Worm (Caenorhabditis elegans) whole organism, young adult: ENCODE measurements around the gene srlf-31.

ENCODE experiments used
- B0336.3 ChIP-seq: fragments of 200-800 bp; sonication (Bioruptor generic); IDR thresholded peaks from 2 replicates; pipeline ENCODE4 v1.3.6; 2022; ENCODE audit warnings: missing genetic modification characterization, missing compliant biosample characterization
- F10E7.11 ChIP-seq: sonication (generic microtip); optimal IDR thresholded peaks from 2 replicates; lab custom pipeline; 2017; ENCODE audit warnings: mild to moderate bottlenecking, missing genetic modification characterization, moderate library complexity, missing compliant biosample characterization
- F22D6.2 ChIP-seq: sonication (generic microtip); optimal IDR thresholded peaks from 2 replicates; lab custom pipeline; 2016; ENCODE audit warnings: mild to moderate bottlenecking, missing genetic modification characterization, missing compliant biosample characterization
- F33H1.4 ChIP-seq: fragments of 200-800 bp; sonication (Bioruptor generic); IDR thresholded peaks from 2 replicates; pipeline ENCODE4 v1.3.6; 2022; ENCODE audit warnings: missing genetic modification reagents, missing genetic modification characterization, missing compliant biosample characterization
- T07F8.4 ChIP-seq: sonication (generic microtip); optimal IDR thresholded peaks from 2 replicates; lab custom pipeline; 2016; ENCODE audit warnings: mild to moderate bottlenecking, missing genetic modification characterization, moderate library complexity, missing compliant biosample characterization
- Y53G8AR.9 ChIP-seq: fragments of 200-800 bp; sonication (Bioruptor generic); conservative IDR thresholded peaks from 2 replicates; pipeline ENCODE4 v1.3.6; 2022; ENCODE audit warnings: missing genetic modification reagents, missing genetic modification characterization, missing compliant biosample characterization
- ama-1 ChIP-seq, 3 experiments: fragments of 150-350 bp in 1 of 3; sonication (generic microtip) in 2 of 3; optimal IDR thresholded peaks; 2 replicates each; lab custom pipeline; 2014 to 2018; ENCODE audit warnings: missing biosample characterization in 2 of 3, missing genetic modification characterization in 2 of 3, missing genetic modification reagents in 2 of 3
- atf-7 ChIP-seq: sonication (generic microtip); optimal IDR thresholded peaks from 2 replicates; lab custom pipeline; 2017; ENCODE audit warnings: mild to moderate bottlenecking, missing genetic modification characterization, missing compliant biosample characterization
- cebp-1 ChIP-seq, 2 experiments: fragments of 200-800 bp in 1 of 2; sonication (Bioruptor generic) in 1 of 2; sonication (generic microtip) in 1 of 2; IDR thresholded peaks in 1 of 2; optimal IDR thresholded peaks in 1 of 2; 2 replicates each; pipeline versions ENCODE4 v1.3.6 to Lab custom; 2017 to 2022; ENCODE audit warnings: missing compliant biosample characterization in 2 of 2, missing genetic modification characterization in 2 of 2, mild to moderate bottlenecking in 1 of 2, missing genetic modification reagents in 1 of 2, moderate library complexity in 1 of 2
- ceh-27 ChIP-seq: fragments of 200-800 bp; sonication (Bioruptor generic); optimal IDR thresholded peaks from 2 replicates; lab custom pipeline; 2018; ENCODE audit warnings: mild to moderate bottlenecking, missing genetic modification characterization, moderate library complexity, missing compliant biosample characterization
- dox-1 ChIP-seq: fragments of 200-800 bp; sonication (Bioruptor generic); IDR thresholded peaks from 2 replicates; pipeline ENCODE4 v1.3.6; 2022; ENCODE audit warnings: missing genetic modification reagents, missing genetic modification characterization, missing compliant biosample characterization
- egl-44 ChIP-seq: fragments of 200-800 bp; sonication (Bioruptor generic); IDR thresholded peaks from 2 replicates; pipeline ENCODE4 v1.3.6; 2022; ENCODE audit warnings: missing genetic modification reagents, missing genetic modification characterization, missing compliant biosample characterization
- egrh-3 ChIP-seq: fragments of 200-800 bp; sonication (Bioruptor generic); IDR thresholded peaks from 2 replicates; pipeline ENCODE4 v1.3.6; 2022; ENCODE audit warnings: missing genetic modification reagents, missing genetic modification characterization, missing compliant biosample characterization
- ekl-4 ChIP-seq: fragments of 200-800 bp; sonication (Bioruptor generic); IDR thresholded peaks from 2 replicates; pipeline ENCODE4 v1.3.6; 2022; ENCODE audit warnings: missing genetic modification reagents, missing genetic modification characterization, missing compliant biosample characterization
- hlh-12 ChIP-seq: sonication (generic microtip); optimal IDR thresholded peaks from 2 replicates; lab custom pipeline; 2016; ENCODE audit warnings: missing genetic modification characterization, missing compliant biosample characterization
- hmg-1.2 ChIP-seq: fragments of 200-800 bp; sonication (Bioruptor generic); IDR thresholded peaks from 2 replicates; pipeline ENCODE4 v1.3.6; 2022; ENCODE audit warnings: missing genetic modification reagents, missing genetic modification characterization, missing compliant biosample characterization
- hsf-1 ChIP-seq: fragments of 200-800 bp; sonication (Bioruptor generic); IDR thresholded peaks from 2 replicates; pipeline ENCODE4 v1.3.6; 2022; ENCODE audit warnings: missing genetic modification reagents, missing genetic modification characterization, missing compliant biosample characterization
- let-607 ChIP-seq, 2 experiments: fragments of 200-800 bp in 1 of 2; sonication (Bioruptor generic) in 1 of 2; sonication (generic microtip) in 1 of 2; optimal IDR thresholded peaks; 2 replicates each; lab custom pipeline; 2016 to 2018; ENCODE audit warnings: mild to moderate bottlenecking in 2 of 2, missing compliant biosample characterization in 2 of 2, missing genetic modification characterization in 2 of 2, moderate library complexity in 2 of 2, missing genotype in 1 of 2
- lin-54 ChIP-seq: fragments of 200-800 bp; sonication (Bioruptor generic); optimal IDR thresholded peaks from 2 replicates; lab custom pipeline; 2018; ENCODE audit warnings: mild to moderate bottlenecking, missing genetic modification characterization, missing compliant biosample characterization
- madf-3 ChIP-seq: fragments of 200-800 bp; sonication (Bioruptor generic); IDR thresholded peaks from 2 replicates; pipeline ENCODE4 v1.3.6; 2022; ENCODE audit warnings: missing genetic modification reagents, missing genetic modification characterization, missing compliant biosample characterization
- madf-6 ChIP-seq: fragments of 200-800 bp; sonication (Bioruptor generic); IDR thresholded peaks from 2 replicates; pipeline ENCODE4 v1.3.6; 2022; ENCODE audit warnings: missing genetic modification reagents, missing genetic modification characterization, missing compliant biosample characterization
- madf-8 ChIP-seq: fragments of 200-800 bp; sonication (Bioruptor generic); conservative IDR thresholded peaks from 2 replicates; pipeline ENCODE4 v1.3.6; 2022; ENCODE audit warnings: missing genetic modification reagents, missing genetic modification characterization, missing compliant biosample characterization
- mcd-1 ChIP-seq: fragments of 200-800 bp; sonication (Bioruptor generic); IDR thresholded peaks from 2 replicates; pipeline ENCODE4 v1.3.6; 2022; ENCODE audit warnings: missing genetic modification reagents, missing genetic modification characterization, missing compliant biosample characterization
- nhr-80 ChIP-seq: sonication (generic microtip); optimal IDR thresholded peaks from 2 replicates; lab custom pipeline; 2016; ENCODE audit warnings: missing genetic modification characterization, missing compliant biosample characterization
- pbrm-1 ChIP-seq: fragments of 200-800 bp; sonication (Bioruptor generic); IDR thresholded peaks from 2 replicates; pipeline ENCODE4 v1.3.6; 2022; ENCODE audit warnings: missing genetic modification reagents, missing genetic modification characterization, missing compliant biosample characterization
- pha-4 ChIP-seq: fragments of 150-350 bp; sonication (generic microtip); optimal IDR thresholded peaks from 2 replicates; lab custom pipeline; 2014; ENCODE audit warnings: missing biosample characterization, missing genetic modification reagents, missing genetic modification characterization
- repo-1 ChIP-seq: sonication (generic microtip); optimal IDR thresholded peaks from 2 replicates; lab custom pipeline; 2017; ENCODE audit warnings: mild to moderate bottlenecking, missing genetic modification characterization, missing compliant biosample characterization
- sdz-38 ChIP-seq: sonication (generic microtip); optimal IDR thresholded peaks from 2 replicates; lab custom pipeline; 2016; ENCODE audit warnings: missing genotype, missing genetic modification characterization, missing compliant biosample characterization
- snpc-4 ChIP-seq, 5 experiments: fragments of 150-350 bp in 1 of 5; sonication (generic microtip) in 4 of 5; optimal IDR thresholded peaks; 2 replicates each; lab custom pipeline; 2014 to 2018; ENCODE audit warnings: missing genetic modification characterization in 5 of 5, missing biosample characterization in 3 of 5, antibody characterized with exemption in 2 of 5, mild to moderate bottlenecking in 2 of 5, missing compliant biosample characterization in 2 of 5, missing genotype in 2 of 5, moderate library complexity in 2 of 5, missing genetic modification reagents in 1 of 5
- unc-62 ChIP-seq: fragments of 150-350 bp; optimal IDR thresholded peaks from 2 replicates; lab custom pipeline; 2014; ENCODE audit warnings: missing biosample characterization, missing genetic modification reagents, missing genetic modification characterization
- ztf-25 ChIP-seq: fragments of 200-800 bp; sonication (Bioruptor generic); IDR thresholded peaks from 2 replicates; pipeline ENCODE4 v1.3.6; 2022; ENCODE audit warnings: missing genetic modification reagents, missing genetic modification characterization, missing compliant biosample characterization
- ztf-28 ChIP-seq: fragments of 200-800 bp; sonication (Bioruptor generic); IDR thresholded peaks from 2 replicates; pipeline ENCODE4 v1.3.6; 2022; ENCODE audit warnings: missing genetic modification reagents, missing genetic modification characterization, missing compliant biosample characterization
- ztf-6 ChIP-seq: fragments of 200-800 bp; sonication (Bioruptor generic); IDR thresholded peaks from 2 replicates; pipeline ENCODE4 v1.3.6; 2022; ENCODE audit warnings: missing genetic modification reagents, missing genetic modification characterization, missing compliant biosample characterization

srlf-31 gene

ce11 chrIV:11915768-11916453, 7.1 kb downstream of the srlf-31 start, which contains the start of gene ZK822.9 (continued):
- TF ChIP-seq hsf-1 (GFP tag; lab: Robert Waterston, UW) (peak; percentile 79), F10E7.11 (tag; lab: Kevin White, UChicago) (no peak), ceh-27 (GFP tag; lab: Kevin White, UChicago) (peak; percentile 35), ztf-28 (no peak), egrh-3 (GFP tag; lab: Robert Waterston, UW) (no peak), unc-62 (GFP tag; lab: Kevin White, UChicago) (peak; percentile 9), let-607 (tag; optimal IDR thresholded peaks at IDR 0.05; lab: Kevin White, UChicago) (no peak), hmg-1.2 (GFP tag; lab: Robert Waterston, UW) (peak; percentile 63), snpc-4 (GFP tag; optimal IDR thresholded peaks at IDR 0.05; lab: Kevin White, UChicago) (no peak), snpc-4 (tag; optimal IDR thresholded peaks at IDR 0.05; lab: Kevin White, UChicago) (peak in 1 of 4 experiments; percentile 6), egl-44 (GFP tag; lab: Robert Waterston, UW) (0 out of 2 replicates have a peak, but pooled peaks have one; percentile 8), F22D6.2 (tag; lab: Kevin White, UChicago) (no peak), ama-1 (optimal IDR thresholded peaks at IDR 0.05; lab: Kevin White, UChicago) (no peak), ama-1 (GFP tag; optimal IDR thresholded peaks at IDR 0.05; lab: Kevin White, UChicago) (no peak), pha-4 (tag; lab: Kevin White, UChicago) (no peak)

- TF ChIP-seq cebp-1 (GFP tag; IDR thresholded peaks at IDR 0.05; lab: Robert Waterston, UW) (no peak), cebp-1 (tag; optimal IDR thresholded peaks at IDR 0.05; lab: Kevin White, UChicago) (peak; percentile 20), hlh-12 (tag; lab: Kevin White, UChicago) (no peak), Y53G8AR.9 (peak; percentile 58; the same call in 1 of the 2 replicates), nhr-80 (tag; lab: Kevin White, UChicago) (peak; percentile 43), B0336.3 (GFP tag; lab: Robert Waterston, UW) (peak; percentile 33; the same call in 1 of the 2 replicates), repo-1 (peak; percentile 75), lin-54 (GFP tag; lab: Kevin White, UChicago) (no peak), T07F8.4 (tag; lab: Kevin White, UChicago) (no peak), sdz-38 (no peak), dox-1 (GFP tag; lab: Robert Waterston, UW) (0 out of 2 replicates have a peak, but pooled peaks have one; percentile 14), ztf-6 (GFP tag; lab: Robert Waterston, UW) (no peak), pbrm-1 (GFP tag; lab: Robert Waterston, UW) (peak; percentile 44; the same call in 1 of the 2 replicates), mcd-1 (peak; percentile 11; the same call in 1 of the 2 replicates), atf-7 (tag; lab: Kevin White, UChicago) (peak; percentile 8), F33H1.4 (GFP tag; lab: Robert Waterston, UW) (peak; percentile 8; the same call in 1 of the 2 replicates), madf-8 (GFP tag; lab: Robert Waterston, UW) (no peak), madf-6 (GFP tag; lab: Robert Waterston, UW) (0 out of 2 replicates have a peak, but pooled peaks have one; percentile 11), ztf-25 (GFP tag; lab: Robert Waterston, UW) (no peak), ekl-4 (0 out of 2 replicates have a peak, but pooled peaks have one; percentile 30), madf-3 (GFP tag; lab: Robert Waterston, UW) (0 out of 2 replicates have a peak, but pooled peaks have one; percentile 65)
These were observed 7.9 kb downstream of the srlf-31 start, which contains the start of gene fat-6 for ce11 chrIV:11914837-11915737. Gene fat-6, minus strand, starts transcription at chrIV:11915687.
